Fruit fly (Drosophila melanogaster): ENCODE measurements around the gene Eig71Eb.

The Eig71Eb gene

dm6 chr3L:15625676-15626414 is 23.9 kb upstream of the Eig71Eb start (continued):
- TF ChIP-seq CG4318 (GFP tag; optimal IDR thresholded peaks at IDR 0.05) (peak; percentile 98), CG6792 (GFP tag; optimal IDR thresholded peaks at IDR 0.05) (peak; percentile 96), CG10669 (GFP tag; optimal IDR thresholded peaks at IDR 0.05) (peak; percentile 90), dac (GFP tag; optimal IDR thresholded peaks at IDR 0.05) (peak; percentile 72), Sox102F (GFP tag; optimal IDR thresholded peaks at IDR 0.05) (peak; percentile 77), fkh (GFP tag; optimal IDR thresholded peaks at IDR 0.05) (peak; percentile 89), svp (GFP tag) (peak; percentile 95), Hr4 (GFP tag; optimal IDR thresholded peaks at IDR 0.05) (peak; percentile 94), Sox14 (GFP tag; optimal IDR thresholded peaks at IDR 0.05) (peak; percentile 90), CG31627 (GFP tag; optimal IDR thresholded peaks at IDR 0.05) (peak; percentile 93), Ets96B (tag; optimal IDR thresholded peaks at IDR 0.05) (peak; percentile 94), CG1621 (tag; optimal IDR thresholded peaks at IDR 0.05) (peak; percentile 81), CG10631 (GFP tag; optimal IDR thresholded peaks at IDR 0.05) (peak; percentile 98), eg (GFP tag; IDR thresholded peaks at IDR 0.05) (peak; percentile 91), Sox15 (GFP tag; optimal IDR thresholded peaks at IDR 0.05) (peak; percentile 94), CG6854 (GFP tag; optimal IDR thresholded peaks at IDR 0.05) (peak; percentile 82), Smox (GFP tag; optimal IDR thresholded peaks at IDR 0.05) (peak; percentile 94), fd85E (GFP tag; optimal IDR thresholded peaks at IDR 0.05) (peak; percentile 50), lz (GFP tag; optimal IDR thresholded peaks at IDR 0.05) (peak; percentile 93), CG6163 (GFP tag; IDR thresholded peaks at IDR 0.05) (peak; percentile 88), Met (GFP tag; optimal IDR thresholded peaks at IDR 0.05) (peak; percentile 93), CG32006 (GFP tag; optimal IDR thresholded peaks at IDR 0.05) (peak; percentile 99), CG3032 (tag; optimal IDR thresholded peaks at IDR 0.05) (peak; percentile 95), Hr39 (GFP tag; optimal IDR thresholded peaks at IDR 0.05) (peak; percentile 89), spab (GFP tag; optimal IDR thresholded peaks at IDR 0.05) (peak; percentile 89), net (GFP tag; optimal IDR thresholded peaks at IDR 0.05) (peak; percentile 92), CG8319 (GFP tag; optimal IDR thresholded peaks at IDR 0.05) (peak; percentile 89), dsx (GFP tag; optimal IDR thresholded peaks at IDR 0.05; ENCODE audit: poor library complexity, severe bottlenecking) (peak; percentile 88), acj6 (GFP tag; optimal IDR thresholded peaks at IDR 0.05) (peak; percentile 98), CG16779 (tag; optimal IDR thresholded peaks at IDR 0.05) (peak; percentile 95), Eip93F (GFP tag; optimal IDR thresholded peaks at IDR 0.05) (peak; percentile 82), CG9139 (GFP tag; optimal IDR thresholded peaks at IDR 0.05) (peak; percentile 87), salr (GFP tag; optimal IDR thresholded peaks at IDR 0.05) (peak; percentile 73 to 99)

DNA sequence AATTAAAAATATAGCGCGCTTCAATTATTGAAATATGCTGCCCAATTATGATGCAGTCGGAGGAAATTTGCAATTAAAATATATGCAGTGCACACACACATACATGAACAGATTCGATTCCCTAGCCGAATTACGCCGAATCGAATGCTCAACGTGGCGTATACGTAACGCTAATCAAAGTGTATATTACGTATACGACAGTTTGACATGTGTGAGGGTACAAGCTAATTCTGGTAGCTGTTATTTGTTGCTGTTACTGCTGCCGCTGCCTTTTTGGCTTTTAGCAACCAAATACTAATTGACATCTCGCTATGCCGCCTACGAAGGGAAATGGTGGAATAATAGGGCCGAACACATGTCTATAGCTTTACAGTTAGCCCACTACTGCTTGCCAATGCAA is 22.4 kb upstream of the Eig71Eb start:
- TF ChIP-seq lz (GFP tag; optimal IDR thresholded peaks at IDR 0.05): no peak
- no peak for TF ChIP-seq CG15336 (GFP tag; IDR thresholded peaks at IDR 0.05)
- TF ChIP-seq Sox15 (GFP tag; optimal IDR thresholded peaks at IDR 0.05): no peak
- TF ChIP-seq fkh (GFP tag; optimal IDR thresholded peaks at IDR 0.05): no peak
- no peak for TF ChIP-seq dac (GFP tag; optimal IDR thresholded peaks at IDR 0.05)
- TF ChIP-seq Met (GFP tag; optimal IDR thresholded peaks at IDR 0.05): no peak
- no peak for TF ChIP-seq ss (GFP tag; optimal IDR thresholded peaks at IDR 0.05)
- TF ChIP-seq Smox (GFP tag; optimal IDR thresholded peaks at IDR 0.05): no peak
- no peak for TF ChIP-seq Lpt (GFP tag; optimal IDR thresholded peaks at IDR 0.05)
- no peak for TF ChIP-seq CG10631 (GFP tag; optimal IDR thresholded peaks at IDR 0.05)
- TF ChIP-seq Blimp-1 (GFP tag; optimal IDR thresholded peaks at IDR 0.05): no peak
- no peak for TF ChIP-seq CG11762 (GFP tag; optimal IDR thresholded peaks at IDR 0.05; ENCODE audit: insufficient read depth)
- no peak for TF ChIP-seq Hr39 (GFP tag; optimal IDR thresholded peaks at IDR 0.05)
- no peak for TF ChIP-seq Gug (GFP tag; IDR thresholded peaks at IDR 0.05)
